Worm (Caenorhabditis elegans): ENCODE data around the gene mans-2.

The mans-2 gene

DNA sequence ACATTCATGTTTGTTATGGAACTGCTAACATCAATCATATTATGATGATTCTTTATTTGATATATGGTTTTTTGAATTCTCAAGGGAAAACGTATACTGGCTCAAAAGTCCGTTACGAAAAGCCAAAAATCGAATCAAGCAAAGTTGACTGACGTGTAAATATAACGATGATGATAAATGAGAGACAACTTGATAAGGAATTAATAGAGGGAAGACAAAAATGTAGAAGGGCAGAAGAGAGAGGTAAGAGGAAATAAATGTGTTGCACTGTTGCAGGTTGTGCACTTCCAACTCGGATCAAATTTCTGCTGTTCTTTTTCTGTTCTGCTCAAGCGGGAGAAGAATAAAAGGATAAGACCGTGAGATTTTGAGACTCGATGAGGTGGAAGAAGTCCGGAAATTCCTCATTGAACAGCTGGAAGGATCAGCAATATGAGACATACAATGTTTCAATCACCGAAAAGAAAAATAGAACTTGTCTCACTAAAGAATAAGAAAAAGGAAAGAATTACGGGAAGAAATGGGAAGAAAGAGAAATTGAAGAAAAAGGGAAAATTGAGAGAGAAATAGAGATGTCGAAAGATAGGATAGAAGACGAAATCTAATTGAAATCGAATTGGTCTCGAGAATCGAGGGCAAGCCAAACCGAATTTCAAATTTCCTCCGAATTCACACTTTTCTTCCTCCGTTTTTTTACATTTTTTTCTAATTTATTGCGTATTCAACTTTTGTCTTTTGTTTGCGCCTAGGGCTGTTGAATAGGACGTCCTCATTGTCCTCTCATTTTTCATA lies 990 bp upstream of the mans-2 start:
- TF ChIP-seq let-607 (tag; optimal IDR thresholded peaks at IDR 0.05) (peak in 1 of 2 experiments; percentile 56), snpc-4 (GFP tag; optimal IDR thresholded peaks at IDR 0.05) (no peak), snpc-4 (tag; optimal IDR thresholded peaks at IDR 0.05) (no peak), pha-4 (tag; optimal IDR thresholded peaks at IDR 0.05) (no peak), F39B2.1 (GFP tag; IDR thresholded peaks at IDR 0.05) (no peak), lag-1 (GFP tag; IDR thresholded peaks at IDR 0.05) (no peak), hsf-1 (GFP tag; IDR thresholded peaks at IDR 0.05) (no peak), B0035.1 (tag; optimal IDR thresholded peaks at IDR 0.05) (no peak), rpc-1 (optimal IDR thresholded peaks at IDR 0.05) (no peak), rpc-1 (tag; optimal IDR thresholded peaks at IDR 0.05) (no peak), pbrm-1 (GFP tag; IDR thresholded peaks at IDR 0.05) (no peak), F52B5.7 (tag; optimal IDR thresholded peaks at IDR 0.05) (no peak), sdz-38 (tag; optimal IDR thresholded peaks at IDR 0.05) (no peak), nhr-80 (tag; optimal IDR thresholded peaks at IDR 0.05) (peak; percentile 66), lsl-1 (GFP tag; optimal IDR thresholded peaks at IDR 0.05) (no peak)

ce11 chrV:11982309-11982708 lies 3.0 kb downstream of the mans-2 start, which contains the start of gene rpt-1:
Gene rpt-1 (minus strand): TSS chrV:11982397.
- TF ChIP-seq snpc-1.1 (tag; optimal IDR thresholded peaks at IDR 0.05; ENCODE audit: insufficient read depth), result peak; percentile 50
- no peak for TF ChIP-seq bed-1 (GFP tag; IDR thresholded peaks at IDR 0.05)
- TF ChIP-seq ztf-26 (tag; optimal IDR thresholded peaks at IDR 0.05), result no peak
- peak; percentile 16 for TF ChIP-seq lin-40 (tag; optimal IDR thresholded peaks at IDR 0.05)
- TF ChIP-seq F57C9.4 (tag; optimal IDR thresholded peaks at IDR 0.05), result no peak
- no peak for TF ChIP-seq nfyb-1 (GFP tag; IDR thresholded peaks at IDR 0.05)
- TF ChIP-seq hlh-12 (tag; optimal IDR thresholded peaks at IDR 0.05), result no peak
- no peak for TF ChIP-seq ztf-28 (GFP tag; IDR thresholded peaks at IDR 0.05)
- no peak for TF ChIP-seq sdz-38 (tag; optimal IDR thresholded peaks at IDR 0.05)
- no peak for TF ChIP-seq lsl-1 (GFP tag; optimal IDR thresholded peaks at IDR 0.05)
- TF ChIP-seq zfh-2 (GFP tag; conservative IDR thresholded peaks at IDR 0.05), result no peak
- no peak for TF ChIP-seq chd-7 (tag; optimal IDR thresholded peaks at IDR 0.05)
- TF ChIP-seq rec-8 (tag; optimal IDR thresholded peaks at IDR 0.05), result no peak
- TF ChIP-seq nhr-90 (tag; optimal IDR thresholded peaks at IDR 0.05), result no peak
- no peak for TF ChIP-seq hrde-1 (tag; optimal IDR thresholded peaks at IDR 0.05; ENCODE audit: borderline replicate concordance)
- TF ChIP-seq lir-1 (GFP tag; conservative IDR thresholded peaks at IDR 0.05), result no peak
- TF ChIP-seq atf-7 (tag; optimal IDR thresholded peaks at IDR 0.05), result no peak
- TF ChIP-seq sptf-2 (GFP tag; optimal IDR thresholded peaks at IDR 0.05), result no peak
- TF ChIP-seq lin-54 (GFP tag; optimal IDR thresholded peaks at IDR 0.05), result peak; percentile 68
- no peak for TF ChIP-seq Y56A3A.18 (GFP tag; IDR thresholded peaks at IDR 0.05)
- TF ChIP-seq nhr-80 (tag; optimal IDR thresholded peaks at IDR 0.05), result peak; percentile 9
- TF ChIP-seq ekl-4 (GFP tag; IDR thresholded peaks at IDR 0.05), result no peak
- TF ChIP-seq ztf-18 (tag; optimal IDR thresholded peaks at IDR 0.05), result no peak
- no peak for TF ChIP-seq B0035.1 (tag; optimal IDR thresholded peaks at IDR 0.05)
- TF ChIP-seq attf-5 (GFP tag; optimal IDR thresholded peaks at IDR 0.05), result peak; percentile 66
- peak; percentile 67 for TF ChIP-seq dpl-1 (GFP tag; optimal IDR thresholded peaks at IDR 0.05)
- no peak for TF ChIP-seq ZK185.1 (tag; optimal IDR thresholded peaks at IDR 0.05; ENCODE audit: poor library complexity, severe bottlenecking)
- no peak for TF ChIP-seq unc-130 (GFP tag; optimal IDR thresholded peaks at IDR 0.05)
- TF ChIP-seq ets-4 (GFP tag; optimal IDR thresholded peaks at IDR 0.05), result no peak
- no peak for TF ChIP-seq ceh-27 (GFP tag; optimal IDR thresholded peaks at IDR 0.05)
- no peak for TF ChIP-seq cebp-2 (GFP tag; IDR thresholded peaks at IDR 0.05)
- TF ChIP-seq lsy-27 (tag; optimal IDR thresholded peaks at IDR 0.05; ENCODE audit: borderline replicate concordance, insufficient read depth), result no peak
- no peak for TF ChIP-seq hmg-20 (GFP tag; IDR thresholded peaks at IDR 0.05)
- TF ChIP-seq Y79H2A.3 (GFP tag; conservative IDR thresholded peaks at IDR 0.05), result no peak
- TF ChIP-seq D2030.7 (GFP tag; IDR thresholded peaks at IDR 0.05), result 0 out of 2 replicates have a peak, but pooled peaks have one; percentile 10
